Fruit fly (Drosophila melanogaster) whole organism, embryonic: ENCODE results near the gene CG15152.

Experiments
- ATbp ChIP-seq: fragments of 200-800 bp; sonication (Bioruptor generic); optimal IDR thresholded peaks from 2 replicates; lab custom pipeline; 2017; ENCODE audit warnings: missing biosample characterization, mild to moderate bottlenecking, missing genetic modification characterization, missing genetic modification reagents
- Asciz ChIP-seq: fragments of 200-800 bp; sonication (Bioruptor generic); optimal IDR thresholded peaks from 2 replicates; lab custom pipeline; 2017; ENCODE audit warnings: missing biosample characterization, mild to moderate bottlenecking, missing genetic modification characterization, missing genetic modification reagents
- Atf6 ChIP-seq: fragments of 200-800 bp; sonication (Bioruptor generic); IDR thresholded peaks from 2 replicates; pipeline ENCODE4 v1.3.6; 2022; ENCODE audit warnings: missing biosample characterization, missing genetic modification characterization
- Bteb2 ChIP-seq: fragments of 200-800 bp; sonication (Bioruptor generic); optimal IDR thresholded peaks from 2 replicates; lab custom pipeline; 2016; ENCODE audit warnings: missing biosample characterization, missing genetic modification characterization
- CG11695 ChIP-seq: fragments of 200-800 bp; sonication (Bioruptor generic); IDR thresholded peaks from 3 replicates; pipeline ENCODE4 v1.3.6; 2022; ENCODE audit warnings: missing biosample characterization, missing genetic modification characterization
- CG12219 ChIP-seq: fragments of 200-800 bp; sonication (Bioruptor generic); optimal IDR thresholded peaks from 3 replicates; lab custom pipeline; 2018; ENCODE audit warnings: missing biosample characterization, mild to moderate bottlenecking, missing genetic modification characterization
- CG15601 ChIP-seq: fragments of 200-800 bp; sonication (Bioruptor generic); optimal IDR thresholded peaks from 3 replicates; lab custom pipeline; 2019; ENCODE audit warnings: missing biosample characterization, mild to moderate bottlenecking, missing genetic modification characterization, moderate library complexity
- CG1647 ChIP-seq: fragments of 200-800 bp; sonication (Bioruptor generic); optimal IDR thresholded peaks from 3 replicates; lab custom pipeline; 2016; ENCODE audit warnings: missing biosample characterization, missing genetic modification characterization
- CG17612 ChIP-seq: fragments of 200-800 bp; sonication (Bioruptor generic); IDR thresholded peaks from 2 replicates; pipeline ENCODE4 v1.3.6; 2022; ENCODE audit warnings: missing biosample characterization, missing genetic modification characterization
- CG4707 ChIP-seq: fragments of 200-800 bp; sonication (Bioruptor generic); optimal IDR thresholded peaks from 2 replicates; lab custom pipeline; 2018; ENCODE audit warnings: missing biosample characterization, mild to moderate bottlenecking, missing genetic modification characterization, moderate library complexity
- CG7928 ChIP-seq: fragments of 200-800 bp; sonication (Bioruptor generic); optimal IDR thresholded peaks from 2 replicates; lab custom pipeline; 2017; ENCODE audit warnings: missing biosample characterization, mild to moderate bottlenecking, missing genetic modification characterization
- CG9727 ChIP-seq: fragments of 200-800 bp; sonication (Bioruptor generic); optimal IDR thresholded peaks from 3 replicates; lab custom pipeline; 2017; ENCODE audit warnings: missing biosample characterization, mild to moderate bottlenecking, missing genetic modification characterization
- Dek ChIP-seq: fragments of 200-800 bp; sonication (Bioruptor generic); optimal IDR thresholded peaks from 3 replicates; lab custom pipeline; 2019; ENCODE audit warnings: missing biosample characterization, mild to moderate bottlenecking, missing genetic modification characterization, moderate library complexity
- Dip2 ChIP-seq: fragments of 200-800 bp; sonication (Bioruptor generic); IDR thresholded peaks from 2 replicates; pipeline ENCODE4 v1.3.6; 2022; ENCODE audit warnings: missing biosample characterization, missing genetic modification characterization
- Drgx ChIP-seq: fragments of 200-800 bp; sonication (Bioruptor generic); IDR thresholded peaks from 2 replicates; pipeline ENCODE4 v1.3.6; 2022; ENCODE audit warnings: missing biosample characterization, missing genetic modification characterization
- H2.0 ChIP-seq: fragments of 200-800 bp; sonication (Bioruptor generic); IDR thresholded peaks from 2 replicates; pipeline ENCODE4 v1.3.6; 2022; ENCODE audit warnings: missing biosample characterization, missing genetic modification characterization
- HHEX ChIP-seq: fragments of 200-800 bp; sonication (Bioruptor generic); optimal IDR thresholded peaks from 3 replicates; lab custom pipeline; 2017; ENCODE audit warnings: missing biosample characterization, mild to moderate bottlenecking, missing genetic modification characterization, missing genetic modification reagents
- HmgZ ChIP-seq: fragments of 200-800 bp; sonication (Bioruptor generic); optimal IDR thresholded peaks from 2 replicates; lab custom pipeline; 2018; ENCODE audit warnings: missing biosample characterization, mild to moderate bottlenecking, missing genetic modification characterization
- Hr51 ChIP-seq, 2 experiments: fragments of 200-800 bp; sonication (Bioruptor generic); optimal IDR thresholded peaks; 2 replicates in 1 of 2; 3 replicates in 1 of 2; lab custom pipeline; 2016 to 2018; ENCODE audit warnings: missing biosample characterization in 2 of 2, missing genetic modification characterization in 2 of 2, mild to moderate bottlenecking in 1 of 2, moderate library complexity in 1 of 2
- Tbp ChIP-seq: fragments of >200 bp; optimal IDR thresholded peaks from 2 replicates; lab custom pipeline; 2018; ENCODE audit warnings: missing biosample characterization, missing genetic modification characterization
- ac ChIP-seq: fragments of 200-800 bp; sonication (Bioruptor generic); optimal IDR thresholded peaks from 3 replicates; lab custom pipeline; 2017; ENCODE audit warnings: missing biosample characterization, mild to moderate bottlenecking, missing genetic modification characterization
- bsh ChIP-seq, 2 experiments: fragments of 200-800 bp; sonication (Bioruptor generic); optimal IDR thresholded peaks; 2 replicates each; lab custom pipeline; 2017 to 2018; ENCODE audit warnings: mild to moderate bottlenecking in 2 of 2, missing biosample characterization in 2 of 2, missing genetic modification characterization in 2 of 2, moderate library complexity in 1 of 2
- dimm ChIP-seq: fragments of 200-800 bp; sonication (Bioruptor generic); IDR thresholded peaks from 2 replicates; pipeline ENCODE4 v1.3.6; 2022; ENCODE audit warnings: missing biosample characterization, missing genetic modification characterization
- dmrt99B ChIP-seq: fragments of 200-800 bp; sonication (Bioruptor generic); optimal IDR thresholded peaks from 2 replicates; lab custom pipeline; 2018; ENCODE audit warnings: missing biosample characterization, mild to moderate bottlenecking, missing genetic modification characterization, moderate library complexity
- ham ChIP-seq: fragments of 200-800 bp; sonication (Bioruptor generic); IDR thresholded peaks from 2 replicates; pipeline ENCODE4 v1.3.6; 2022; ENCODE audit warnings: missing biosample characterization, missing genetic modification characterization
- knrl ChIP-seq: fragments of 200-800 bp; sonication (Bioruptor generic); IDR thresholded peaks from 3 replicates; pipeline ENCODE4 v1.3.6; 2022; ENCODE audit warnings: missing biosample characterization, missing genetic modification characterization; ENCODE audit not compliant: partially characterized antibody
- nom ChIP-seq: fragments of 200-800 bp; sonication (Bioruptor generic); optimal IDR thresholded peaks from 2 replicates; lab custom pipeline; 2017; ENCODE audit warnings: missing biosample characterization, missing genetic modification characterization, mild to moderate bottlenecking, moderate library complexity, missing genetic modification reagents
- pzg ChIP-seq: fragments of 200-800 bp; sonication (Bioruptor generic); optimal IDR thresholded peaks from 3 replicates; lab custom pipeline; 2018; ENCODE audit warnings: missing biosample characterization, mild to moderate bottlenecking, missing genetic modification characterization, moderate library complexity
- repo ChIP-seq: fragments of 200-800 bp; sonication (Bioruptor generic); optimal IDR thresholded peaks from 2 replicates; lab custom pipeline; 2016; ENCODE audit warnings: missing biosample characterization, missing genetic modification characterization
- sc ChIP-seq, 3 experiments: fragments of >200 bp in 2 of 3; fragments of 200-800 bp in 1 of 3; sonication (Bioruptor generic) in 1 of 3; optimal IDR thresholded peaks; 2 replicates in 2 of 3; 3 replicates in 1 of 3; lab custom pipeline; 2017; ENCODE audit warnings: mild to moderate bottlenecking in 1 of 3, missing biosample characterization in 1 of 3, missing genetic modification characterization in 1 of 3, missing genetic modification reagents in 1 of 3
- sim ChIP-seq: fragments of 200-800 bp; sonication (Bioruptor generic); IDR thresholded peaks from 2 replicates; pipeline ENCODE4 v1.3.6; 2022; ENCODE audit warnings: missing biosample characterization, missing genetic modification characterization
- slbo ChIP-seq: fragments of 200-800 bp; sonication (Bioruptor generic); IDR thresholded peaks from 2 replicates; pipeline ENCODE4 v1.3.6; 2022; ENCODE audit warnings: missing biosample characterization, missing genetic modification characterization
- sr ChIP-seq: fragments of 200-800 bp; sonication (Bioruptor generic); IDR thresholded peaks from 3 replicates; pipeline ENCODE4 v1.3.6; 2022; ENCODE audit warnings: missing biosample characterization, missing genetic modification characterization
- vnd ChIP-seq: fragments of 200-800 bp; sonication (Bioruptor generic); IDR thresholded peaks from 3 replicates; pipeline ENCODE4 v1.3.6; 2022; ENCODE audit warnings: missing biosample characterization, missing genetic modification characterization; ENCODE audit not compliant: partially characterized antibody
- wor ChIP-seq: fragments of 200-800 bp; sonication (Bioruptor generic); IDR thresholded peaks from 2 replicates; pipeline ENCODE4 v1.3.6; 2022; ENCODE audit warnings: missing biosample characterization, missing genetic modification characterization

The CG15152 gene

dm6 chr2L:18121367-18122230 lies 7.3 kb downstream of the CG15152 start (continued):
- TF ChIP-seq CG4707 (GFP tag; lab: Kevin White, UChicago) (no peak), repo (GFP tag; lab: Kevin White, UChicago) (no peak), Dek (tag; lab: Kevin White, UChicago) (no peak), Bteb2 (GFP tag; lab: Kevin White, UChicago) (no peak), Tbp (GFP tag; lab: Kevin White, UChicago) (no peak), HmgZ (tag; lab: Kevin White, UChicago) (no peak), Hr51 (GFP tag; optimal IDR thresholded peaks at IDR 0.05; lab: Kevin White, UChicago) (peak in 1 of 2 experiments; percentile 42), CG12219 (GFP tag; lab: Kevin White, UChicago) (peak; percentile 12), CG11695 (GFP tag; lab: Robert Waterston, UW) (peak; percentile 59; the same call in 1 of the 3 replicates), wor (GFP tag; lab: Robert Waterston, UW) (no peak; the same call in 1 of the 2 replicates), CG7928 (GFP tag; lab: Kevin White, UChicago) (no peak), sim (GFP tag; lab: Robert Waterston, UW) (no peak), sc (optimal IDR thresholded peaks at IDR 0.05; lab: Kevin White, UChicago) (no peak), sc (GFP tag; optimal IDR thresholded peaks at IDR 0.05; lab: Kevin White, UChicago) (no peak), knrl (GFP tag; lab: Robert Waterston, UW) (no peak), CG17612 (GFP tag; lab: Robert Waterston, UW) (no peak), dmrt99B (peak; percentile 70), ac (no peak), H2.0 (GFP tag; lab: Robert Waterston, UW) (peak; percentile 46), slbo (GFP tag; lab: Robert Waterston, UW) (peak; percentile 56), ATbp (GFP tag; lab: Kevin White, UChicago) (peak; percentile 45), Asciz (GFP tag; lab: Kevin White, UChicago) (peak; percentile 21), ham (GFP tag; lab: Robert Waterston, UW) (no peak)
- TF ChIP-seq, all 482 proteins: peak for 191

dm6 chr2L:18122231-18122551 lies 7.8 kb downstream of the CG15152 start:
- TF ChIP-seq dimm (GFP tag; lab: Robert Waterston, UW) (no peak), CG9727 (no peak), HHEX (GFP tag; lab: Kevin White, UChicago) (no peak), sr (no peak), bsh (GFP tag; optimal IDR thresholded peaks at IDR 0.05; lab: Kevin White, UChicago) (peak in 1 of 2 experiments; percentile 71), pzg (GFP tag; lab: Kevin White, UChicago) (no peak), Drgx (GFP tag; lab: Robert Waterston, UW) (peak; percentile 40), nom (GFP tag; lab: Kevin White, UChicago) (peak; percentile 4)

- no peak for TF ChIP-seq Dip2
- TF ChIP-seq, all 482 proteins: peak for 0
Measured at dm6 chr2L:18122920-18123319, 8.6 kb downstream of the CG15152 start.

- TF ChIP-seq Atf6 (no peak), CG15601 (tag; lab: Kevin White, UChicago) (no peak), vnd (GFP tag; lab: Robert Waterston, UW) (no peak), CG1647 (GFP tag; lab: Kevin White, UChicago) (no peak)
- TF ChIP-seq, all 482 proteins: peak for 0
Measured at dm6 chr2L:18125649-18126048, 11.3 kb downstream of the CG15152 start, which contains the start of gene Grl36b. TSS of gene Grl36b (minus strand) at chr2L:18125749.
